Worm (Caenorhabditis elegans) whole organism, early embryonic: ENCODE data around the gene flp-15.

Experiments
- B0310.2 ChIP-seq: sonication (generic microtip); optimal IDR thresholded peaks from 2 replicates; lab custom pipeline; 2016; ENCODE audit warnings: mild to moderate bottlenecking, missing genetic modification characterization, missing compliant biosample characterization
- F13C5.2 ChIP-seq: sonication (generic microtip); optimal IDR thresholded peaks from 2 replicates; lab custom pipeline; 2017; ENCODE audit warnings: mild to moderate bottlenecking, missing genetic modification characterization, inconsistent platforms, missing compliant biosample characterization
- aly-1 ChIP-seq: sonication (generic microtip); optimal IDR thresholded peaks from 2 replicates; lab custom pipeline; 2016; ENCODE audit warnings: missing genetic modification characterization, missing compliant biosample characterization
- ama-1 ChIP-seq: fragments of 150-350 bp; optimal IDR thresholded peaks from 2 replicates; lab custom pipeline; 2014
- ceh-13 ChIP-seq: fragments of 200-800 bp; sonication (Bioruptor generic); optimal IDR thresholded peaks from 2 replicates; lab custom pipeline; 2018; ENCODE audit warnings: mild to moderate bottlenecking, missing genetic modification characterization, missing compliant biosample characterization
- ceh-36 ChIP-seq: sonication (generic microtip); optimal IDR thresholded peaks from 2 replicates; lab custom pipeline; 2016; ENCODE audit warnings: missing genetic modification characterization, inconsistent platforms, missing compliant biosample characterization
- ets-7 ChIP-seq: sonication (generic microtip); optimal IDR thresholded peaks from 2 replicates; lab custom pipeline; 2016; ENCODE audit warnings: missing genotype, missing genetic modification characterization, missing compliant biosample characterization
- flt-1 ChIP-seq: fragments of 200-800 bp; sonication (Bioruptor generic); IDR thresholded peaks from 2 replicates; pipeline ENCODE4 v1.3.6; 2022; ENCODE audit warnings: missing genetic modification characterization, missing compliant biosample characterization
- hmbx-1 ChIP-seq: sonication (generic microtip); optimal IDR thresholded peaks from 2 replicates; lab custom pipeline; 2016; ENCODE audit warnings: mild to moderate bottlenecking, missing genetic modification characterization, missing compliant biosample characterization
- hmg-4 ChIP-seq: fragments of 200-800 bp; sonication (Bioruptor generic); optimal IDR thresholded peaks from 2 replicates; lab custom pipeline; 2018; ENCODE audit warnings: mild to moderate bottlenecking, missing genetic modification characterization, missing compliant biosample characterization
- hnd-1 ChIP-seq: sonication (generic microtip); optimal IDR thresholded peaks from 2 replicates; lab custom pipeline; 2016; ENCODE audit warnings: missing genetic modification characterization, missing compliant biosample characterization
- pes-1 ChIP-seq: fragments of 200-800 bp; sonication (Bioruptor generic); IDR thresholded peaks from 2 replicates; pipeline ENCODE4 v1.3.6; 2022; ENCODE audit warnings: missing genetic modification reagents, missing genetic modification characterization, missing compliant biosample characterization
- scrt-1 ChIP-seq: fragments of 200-800 bp; sonication (Bioruptor generic); IDR thresholded peaks from 2 replicates; pipeline ENCODE4 v1.3.6; 2022; ENCODE audit warnings: missing genetic modification characterization, missing compliant biosample characterization
- sea-1 ChIP-seq: fragments of 200-800 bp; sonication (Bioruptor generic); conservative IDR thresholded peaks from 2 replicates; pipeline ENCODE4 v1.3.6; 2022; ENCODE audit warnings: missing genetic modification characterization, missing compliant biosample characterization
- tbx-11 ChIP-seq: fragments of 200-800 bp; sonication (Bioruptor generic); IDR thresholded peaks from 2 replicates; pipeline ENCODE4 v1.3.6; 2022; ENCODE audit warnings: missing genetic modification characterization, missing compliant biosample characterization
- tbx-37 ChIP-seq: fragments of 200-800 bp; sonication (Bioruptor generic); conservative IDR thresholded peaks from 2 replicates; pipeline ENCODE4 v1.3.6; 2022; ENCODE audit warnings: missing genetic modification reagents, missing genetic modification characterization, missing compliant biosample characterization
- tra-4 ChIP-seq: sonication (generic microtip); optimal IDR thresholded peaks from 2 replicates; lab custom pipeline; 2017; ENCODE audit warnings: missing genetic modification characterization, missing compliant biosample characterization

The flp-15 gene

ce11 chrIII:13660123-13660522 lies 7.5 kb downstream of the flp-15 start:
- no peak for TF ChIP-seq tbx-11 (GFP tag; lab: Robert Waterston, UW)

ce11 chrIII:13659028-13659427 lies 8.6 kb downstream of the flp-15 start:
- TF ChIP-seq hmg-4 (GFP tag; lab: Kevin White, UChicago) (no peak), B0310.2 (tag; lab: Kevin White, UChicago) (no peak), ama-1 (lab: Kevin White, UChicago) (no peak), flt-1 (GFP tag; lab: Robert Waterston, UW) (no peak), scrt-1 (GFP tag; lab: Robert Waterston, UW) (no peak), hnd-1 (no peak), ets-7 (tag; lab: Kevin White, UChicago) (no peak), ceh-36 (tag; lab: Kevin White, UChicago) (no peak), pes-1 (GFP tag; lab: Robert Waterston, UW) (no peak), tra-4 (tag; lab: Kevin White, UChicago) (no peak), tbx-37 (GFP tag; lab: Robert Waterston, UW) (no peak), tbx-11 (GFP tag; lab: Robert Waterston, UW) (no peak), aly-1 (tag; lab: Kevin White, UChicago) (no peak), hmbx-1 (tag; lab: Kevin White, UChicago) (no peak), F13C5.2 (tag; lab: Kevin White, UChicago) (no peak)

- no peak for TF ChIP-seq hmg-4 (GFP tag; lab: Kevin White, UChicago)
- TF ChIP-seq tra-4 (tag; lab: Kevin White, UChicago), result no peak
- TF ChIP-seq hmbx-1 (tag; lab: Kevin White, UChicago), result no peak
- TF ChIP-seq tbx-11 (GFP tag; lab: Robert Waterston, UW), result no peak
- TF ChIP-seq ceh-36 (tag; lab: Kevin White, UChicago), result no peak
- no peak for TF ChIP-seq aly-1 (tag; lab: Kevin White, UChicago)
- no peak for TF ChIP-seq B0310.2 (tag; lab: Kevin White, UChicago)
- TF ChIP-seq tbx-37 (GFP tag; lab: Robert Waterston, UW), result no peak
- TF ChIP-seq scrt-1 (GFP tag; lab: Robert Waterston, UW), result no peak
- TF ChIP-seq sea-1, result no peak
- no peak for TF ChIP-seq ceh-13 (GFP tag; lab: Kevin White, UChicago)
These were observed 9.7 kb downstream of the flp-15 start for ce11 chrIII:13657975-13658374.

ce11 chrIII:13656680-13657079 lies 11.0 kb downstream of the flp-15 start:
- TF ChIP-seq aly-1 (tag; lab: Kevin White, UChicago) (no peak), hmbx-1 (tag; lab: Kevin White, UChicago) (no peak), ama-1 (lab: Kevin White, UChicago) (no peak), ceh-36 (tag; lab: Kevin White, UChicago) (no peak), tbx-11 (GFP tag; lab: Robert Waterston, UW) (no peak), F13C5.2 (tag; lab: Kevin White, UChicago) (no peak), B0310.2 (tag; lab: Kevin White, UChicago) (no peak), flt-1 (GFP tag; lab: Robert Waterston, UW) (no peak), ceh-13 (GFP tag; lab: Kevin White, UChicago) (no peak), tra-4 (tag; lab: Kevin White, UChicago) (no peak), sea-1 (no peak), tbx-37 (GFP tag; lab: Robert Waterston, UW) (no peak), pes-1 (GFP tag; lab: Robert Waterston, UW) (no peak), hmg-4 (GFP tag; lab: Kevin White, UChicago) (no peak), scrt-1 (GFP tag; lab: Robert Waterston, UW) (no peak), ets-7 (tag; lab: Kevin White, UChicago) (no peak), hnd-1 (no peak)

ce11 chrIII:13654950-13655349 lies 12.7 kb downstream of the flp-15 start:
- TF ChIP-seq hnd-1 (no peak), B0310.2 (tag; lab: Kevin White, UChicago) (no peak), tbx-11 (GFP tag; lab: Robert Waterston, UW) (no peak), sea-1 (no peak), hmg-4 (GFP tag; lab: Kevin White, UChicago) (peak; percentile 14)

- TF ChIP-seq ceh-36 (tag; lab: Kevin White, UChicago) (no peak), ama-1 (lab: Kevin White, UChicago) (no peak), hnd-1 (no peak), pes-1 (GFP tag; lab: Robert Waterston, UW) (no peak)
These were observed 14.9 kb downstream of the flp-15 start for ce11 chrIII:13652708-13653107.

- TF ChIP-seq hnd-1, result no peak
- no peak for TF ChIP-seq tra-4 (tag; lab: Kevin White, UChicago)
- TF ChIP-seq ets-7 (tag; lab: Kevin White, UChicago), result no peak
- TF ChIP-seq flt-1 (GFP tag; lab: Robert Waterston, UW), result no peak
- no peak for TF ChIP-seq scrt-1 (GFP tag; lab: Robert Waterston, UW)
- no peak for TF ChIP-seq tbx-37 (GFP tag; lab: Robert Waterston, UW)
These were observed 15.6 kb downstream of the flp-15 start for ce11 chrIII:13652010-13652409.

- TF ChIP-seq B0310.2 (tag; lab: Kevin White, UChicago) (no peak), hmbx-1 (tag; lab: Kevin White, UChicago) (no peak), F13C5.2 (tag; lab: Kevin White, UChicago) (no peak), ets-7 (tag; lab: Kevin White, UChicago) (no peak), tbx-11 (GFP tag; lab: Robert Waterston, UW) (no peak), hnd-1 (no peak), aly-1 (tag; lab: Kevin White, UChicago) (peak; percentile 39), ceh-13 (GFP tag; lab: Kevin White, UChicago) (no peak)
These were observed 16.2 kb downstream of the flp-15 start for ce11 chrIII:13651414-13651813.
